In genomic region chr2L:20671212-20671611, dm6 we compare ENCODE assay signal across 3 fruit fly cellular contexts.
TF ChIP-seq lines count a peak whose summit lies in the region.

No protein-coding gene starts in this region.

- no peak for TF ChIP-seq CTCF in whole organism, embryonic (GFP tag; optimal IDR thresholded peaks at IDR 0.05; lab: Kevin White, UChicago)

TF ChIP-seq in whole organism, embryonic, 481 proteins besides CTCF, POLR2A, EP300 and RAD21:
- TF ChIP-seq Pdp1 (GFP tag; optimal IDR thresholded peaks at IDR 0.05; lab: Kevin White, UChicago) (peak in 1 of 2 experiments; percentile 51), sr (GFP tag; IDR thresholded peaks at IDR 0.05; lab: Robert Waterston, UW) (peak; percentile 97), crol (GFP tag; IDR thresholded peaks at IDR 0.05; lab: Robert Waterston, UW) (peak; percentile 55), z (GFP tag; IDR thresholded peaks at IDR 0.05; lab: Robert Waterston, UW) (0 out of 3 replicates have a peak, but pooled peaks have one; percentile 51), CG2202 (tag; optimal IDR thresholded peaks at IDR 0.05; lab: Kevin White, UChicago) (no peak), CG30403 (GFP tag; optimal IDR thresholded peaks at IDR 0.05; lab: Kevin White, UChicago) (no peak), Myb (GFP tag; optimal IDR thresholded peaks at IDR 0.05; lab: Kevin White, UChicago) (no peak), Spps (tag; optimal IDR thresholded peaks at IDR 0.05; lab: Kevin White, UChicago) (no peak)

TF ChIP-seq in whole organism, prepupa, 60 proteins besides CTCF, POLR2A, EP300 and RAD21:
- TF ChIP-seq CG6276 (GFP tag; optimal IDR thresholded peaks at IDR 0.05; lab: Kevin White, UChicago) (peak; percentile 25), Hr38 (GFP tag; optimal IDR thresholded peaks at IDR 0.05; lab: Kevin White, UChicago) (no peak), eg (GFP tag; IDR thresholded peaks at IDR 0.05; lab: Robert Waterston, UW) (0 out of 3 replicates have a peak, but pooled peaks have one; percentile 26), CG8119 (GFP tag; IDR thresholded peaks at IDR 0.05; lab: Robert Waterston, UW) (peak; percentile 26; the same call in 1 of the 3 replicates)

TF ChIP-seq in whole organism, pupa, 21 proteins besides CTCF, POLR2A, EP300 and RAD21:
- TF ChIP-seq Ets98B (GFP tag; IDR thresholded peaks at IDR 0.05; lab: Robert Waterston, UW) (0 out of 2 replicates have a peak, but pooled peaks have one; percentile 15), rn (GFP tag; IDR thresholded peaks at IDR 0.05; lab: Robert Waterston, UW) (no peak)
TF ChIP-seq in whole organism, pupa: peak in this region for 1.
